Fruit fly (Drosophila melanogaster) whole organism, prepupa: ENCODE data around the gene APC4.

ENCODE experiments used
- Blimp-1 ChIP-seq: fragments of 200-800 bp; sonication (Bioruptor generic); optimal IDR thresholded peaks from 3 replicates; lab custom pipeline; 2017; ENCODE audit warnings: missing biosample characterization, missing genetic modification characterization, mild to moderate bottlenecking, moderate library complexity, missing genetic modification reagents
- CG10631 ChIP-seq: fragments of 200-800 bp; sonication (Bioruptor generic); optimal IDR thresholded peaks from 2 replicates; lab custom pipeline; 2016; ENCODE audit warnings: missing biosample characterization, missing genetic modification characterization
- CG10669 ChIP-seq: fragments of 200-800 bp; sonication (Bioruptor generic); optimal IDR thresholded peaks from 3 replicates; lab custom pipeline; 2018; ENCODE audit warnings: missing biosample characterization, mild to moderate bottlenecking, missing genetic modification characterization, moderate library complexity
- CG11294 ChIP-seq: fragments of 200-800 bp; sonication (Bioruptor generic); IDR thresholded peaks from 2 replicates; pipeline ENCODE4 v1.3.6; 2022; ENCODE audit warnings: missing biosample characterization, missing genetic modification characterization
- CG11762 ChIP-seq: fragments of 200-800 bp; sonication (Bioruptor generic); optimal IDR thresholded peaks from 3 replicates; lab custom pipeline; 2016; ENCODE audit warnings: missing biosample characterization, missing genetic modification characterization; ENCODE audit not compliant: insufficient read depth
- CG11902 ChIP-seq: fragments of 200-800 bp; sonication (Bioruptor generic); optimal IDR thresholded peaks from 3 replicates; lab custom pipeline; 2016; ENCODE audit warnings: missing biosample characterization, missing genetic modification characterization
- CG1621 ChIP-seq: fragments of 200-800 bp; sonication (Bioruptor generic); optimal IDR thresholded peaks from 3 replicates; lab custom pipeline; 2018; ENCODE audit warnings: missing biosample characterization, mild to moderate bottlenecking, missing genetic modification characterization
- CG16779 ChIP-seq: fragments of 200-800 bp; sonication (Bioruptor generic); optimal IDR thresholded peaks from 3 replicates; lab custom pipeline; 2017; ENCODE audit warnings: missing biosample characterization, mild to moderate bottlenecking, missing genetic modification characterization
- CG3032 ChIP-seq: fragments of 200-800 bp; optimal IDR thresholded peaks from 2 replicates; lab custom pipeline; 2019; ENCODE audit warnings: missing biosample characterization, mild to moderate bottlenecking, missing genetic modification characterization, moderate library complexity
- CG31627 ChIP-seq: fragments of 200-800 bp; sonication (Bioruptor generic); optimal IDR thresholded peaks from 3 replicates; lab custom pipeline; 2016; ENCODE audit warnings: missing biosample characterization, missing genetic modification characterization
- CG32006 ChIP-seq: fragments of 200-800 bp; sonication (Bioruptor generic); optimal IDR thresholded peaks from 3 replicates; lab custom pipeline; 2017; ENCODE audit warnings: missing biosample characterization, mild to moderate bottlenecking, missing genetic modification characterization
- CG34406 ChIP-seq: fragments of 200-800 bp; sonication (Bioruptor generic); optimal IDR thresholded peaks from 3 replicates; lab custom pipeline; 2016; ENCODE audit warnings: missing biosample characterization, missing genetic modification characterization
- CG3919 ChIP-seq: fragments of 200-800 bp; sonication (Bioruptor generic); optimal IDR thresholded peaks from 3 replicates; lab custom pipeline; 2016; ENCODE audit warnings: missing biosample characterization, missing genetic modification characterization
- CG4318 ChIP-seq: fragments of 200-800 bp; sonication (Bioruptor generic); optimal IDR thresholded peaks from 3 replicates; lab custom pipeline; 2017; ENCODE audit warnings: missing biosample characterization, mild to moderate bottlenecking, missing genetic modification characterization
- CG6163 ChIP-seq: fragments of 200-800 bp; sonication (Bioruptor generic); IDR thresholded peaks from 3 replicates; pipeline ENCODE4 v1.3.6; 2022; ENCODE audit warnings: missing biosample characterization, missing genetic modification characterization
- CG6276 ChIP-seq: fragments of 200-800 bp; sonication (Bioruptor generic); optimal IDR thresholded peaks from 2 replicates; lab custom pipeline; 2017; ENCODE audit warnings: missing biosample characterization, mild to moderate bottlenecking, missing genetic modification characterization
- CG6808 ChIP-seq: fragments of 200-800 bp; sonication (Bioruptor generic); optimal IDR thresholded peaks from 3 replicates; lab custom pipeline; 2017; ENCODE audit warnings: missing biosample characterization, missing genetic modification characterization, mild to moderate bottlenecking, moderate library complexity, missing genetic modification reagents
- CG6854 ChIP-seq: fragments of 200-800 bp; sonication (Bioruptor generic); optimal IDR thresholded peaks from 2 replicates; lab custom pipeline; 2017; ENCODE audit warnings: missing biosample characterization, mild to moderate bottlenecking, missing genetic modification characterization
- CG7368 ChIP-seq: fragments of 200-800 bp; sonication (Bioruptor generic); optimal IDR thresholded peaks from 3 replicates; lab custom pipeline; 2016; ENCODE audit warnings: missing biosample characterization, missing genetic modification characterization
- CG8119 ChIP-seq: fragments of 200-800 bp; sonication (Bioruptor generic); IDR thresholded peaks from 3 replicates; pipeline ENCODE4 v1.3.6; 2022; ENCODE audit warnings: missing biosample characterization, missing genetic modification characterization
- CG8319 ChIP-seq: fragments of 200-800 bp; sonication (Bioruptor generic); optimal IDR thresholded peaks from 3 replicates; lab custom pipeline; 2016; ENCODE audit warnings: missing biosample characterization, missing genetic modification characterization
- CG9139 ChIP-seq: fragments of 200-800 bp; sonication (Bioruptor generic); optimal IDR thresholded peaks from 3 replicates; lab custom pipeline; 2017; ENCODE audit warnings: missing biosample characterization, mild to moderate bottlenecking, missing genetic modification characterization
- Eip75B ChIP-seq: fragments of 200-800 bp; sonication (Bioruptor generic); optimal IDR thresholded peaks from 3 replicates; lab custom pipeline; 2016; ENCODE audit warnings: missing biosample characterization, missing genetic modification characterization
- Eip78C ChIP-seq: fragments of 200-800 bp; sonication (Bioruptor generic); peaks from one replicate; lab custom pipeline; 2016; ENCODE audit warnings: missing biosample characterization, missing genetic modification characterization
- Eip93F ChIP-seq: fragments of 200-800 bp; sonication (Bioruptor generic); optimal IDR thresholded peaks from 2 replicates; lab custom pipeline; 2016; ENCODE audit warnings: missing biosample characterization, mild to moderate bottlenecking, missing genetic modification characterization
- Ets21C ChIP-seq: fragments of 200-800 bp; sonication (Bioruptor generic); optimal IDR thresholded peaks from 3 replicates; lab custom pipeline; 2016; ENCODE audit warnings: missing biosample characterization, missing genetic modification characterization
- Ets96B ChIP-seq: fragments of 200-800 bp; optimal IDR thresholded peaks from 2 replicates; lab custom pipeline; 2019; ENCODE audit warnings: missing biosample characterization, mild to moderate bottlenecking, missing genetic modification characterization, moderate library complexity
- Gug ChIP-seq: fragments of 200-800 bp; sonication (Bioruptor generic); IDR thresholded peaks from 2 replicates; pipeline ENCODE4 v1.3.6; 2022; ENCODE audit warnings: missing biosample characterization, missing genetic modification characterization
- Hr38 ChIP-seq: sonication (Bioruptor generic); optimal IDR thresholded peaks from 2 replicates; lab custom pipeline; 2016; ENCODE audit warnings: missing biosample characterization, missing genetic modification characterization
- Hr39 ChIP-seq: fragments of 200-800 bp; sonication (Bioruptor generic); optimal IDR thresholded peaks from 2 replicates; lab custom pipeline; 2016; ENCODE audit warnings: missing biosample characterization, missing genetic modification characterization
- Hr4 ChIP-seq: fragments of 200-800 bp; sonication (Bioruptor generic); optimal IDR thresholded peaks from 3 replicates; lab custom pipeline; 2016; ENCODE audit warnings: missing biosample characterization, missing genetic modification characterization
- Met ChIP-seq: fragments of 200-800 bp; sonication (Bioruptor generic); optimal IDR thresholded peaks from 3 replicates; lab custom pipeline; 2016; ENCODE audit warnings: missing biosample characterization, missing genetic modification characterization
- Smox ChIP-seq: fragments of 200-800 bp; sonication (Bioruptor generic); optimal IDR thresholded peaks from 3 replicates; lab custom pipeline; 2016; ENCODE audit warnings: missing biosample characterization, missing genetic modification characterization
- Sox102F ChIP-seq: fragments of 200-800 bp; sonication (Bioruptor generic); optimal IDR thresholded peaks from 2 replicates; lab custom pipeline; 2016; ENCODE audit warnings: missing biosample characterization, mild to moderate bottlenecking, missing genetic modification characterization
- Sox14 ChIP-seq: fragments of 200-800 bp; sonication (Bioruptor generic); optimal IDR thresholded peaks from 3 replicates; lab custom pipeline; 2016; ENCODE audit warnings: missing biosample characterization, missing genetic modification characterization
- Sox15 ChIP-seq: fragments of 200-800 bp; sonication (Bioruptor generic); optimal IDR thresholded peaks from 3 replicates; lab custom pipeline; 2016; ENCODE audit warnings: missing biosample characterization, missing genetic modification characterization
- achi ChIP-seq: fragments of 200-800 bp; sonication (Bioruptor generic); optimal IDR thresholded peaks from 3 replicates; lab custom pipeline; 2016; ENCODE audit warnings: missing biosample characterization, missing genetic modification characterization
- acj6 ChIP-seq: fragments of 200-800 bp; sonication (Bioruptor generic); optimal IDR thresholded peaks from 3 replicates; lab custom pipeline; 2016; ENCODE audit warnings: missing biosample characterization, missing genetic modification characterization
- cyc ChIP-seq: fragments of 200-800 bp; sonication (Bioruptor generic); optimal IDR thresholded peaks from 3 replicates; lab custom pipeline; 2016; ENCODE audit warnings: missing biosample characterization, missing genetic modification characterization
- dac ChIP-seq: fragments of 200-800 bp; sonication (Bioruptor generic); optimal IDR thresholded peaks from 2 replicates; lab custom pipeline; 2017; ENCODE audit warnings: missing biosample characterization, mild to moderate bottlenecking, missing genetic modification characterization
- dsx ChIP-seq: fragments of 200-800 bp; optimal IDR thresholded peaks from 3 replicates; lab custom pipeline; 2019; ENCODE audit warnings: missing biosample characterization, mild to moderate bottlenecking, missing genetic modification characterization, moderate library complexity; ENCODE audit not compliant: poor library complexity, severe bottlenecking
- eg ChIP-seq: fragments of 200-800 bp; sonication (Bioruptor generic); IDR thresholded peaks from 3 replicates; pipeline ENCODE4 v1.3.6; 2022; ENCODE audit warnings: missing biosample characterization, missing genetic modification characterization
- esn ChIP-seq: fragments of 200-800 bp; sonication (Bioruptor generic); optimal IDR thresholded peaks from 2 replicates; lab custom pipeline; 2016; ENCODE audit warnings: missing biosample characterization, mild to moderate bottlenecking, missing genetic modification characterization, moderate library complexity
- fd59A ChIP-seq: fragments of 200-800 bp; sonication (Bioruptor generic); optimal IDR thresholded peaks from 2 replicates; lab custom pipeline; 2017; ENCODE audit warnings: missing biosample characterization, mild to moderate bottlenecking, missing genetic modification characterization, missing genetic modification reagents
- fd85E ChIP-seq: fragments of 200-800 bp; sonication (Bioruptor generic); optimal IDR thresholded peaks from 3 replicates; lab custom pipeline; 2016; ENCODE audit warnings: missing biosample characterization, missing genetic modification characterization
- net ChIP-seq: fragments of 200-800 bp; sonication (Bioruptor generic); optimal IDR thresholded peaks from 3 replicates; lab custom pipeline; 2016; ENCODE audit warnings: missing biosample characterization, missing genetic modification characterization
- salr ChIP-seq, 2 experiments: fragments of 200-800 bp; sonication (Bioruptor generic); optimal IDR thresholded peaks; 3 replicates each; lab custom pipeline; 2016 to 2018; ENCODE audit warnings: missing biosample characterization in 2 of 2, missing genetic modification characterization in 2 of 2, mild to moderate bottlenecking in 1 of 2
- spab ChIP-seq: fragments of 200-800 bp; sonication (Bioruptor generic); optimal IDR thresholded peaks from 2 replicates; lab custom pipeline; 2017; ENCODE audit warnings: missing biosample characterization, mild to moderate bottlenecking, missing genetic modification characterization, missing genetic modification reagents
- ss ChIP-seq, 2 experiments: fragments of 200-800 bp; sonication (Bioruptor generic); optimal IDR thresholded peaks; 2 replicates in 1 of 2; 3 replicates in 1 of 2; lab custom pipeline; 2017 to 2018; ENCODE audit warnings: mild to moderate bottlenecking in 2 of 2, missing biosample characterization in 2 of 2, missing genetic modification characterization in 2 of 2, moderate library complexity in 1 of 2
- svp ChIP-seq: fragments of 200-800 bp; sonication (Bioruptor generic); peaks from one replicate; lab custom pipeline; 2016; ENCODE audit warnings: missing biosample characterization, missing genetic modification characterization
- topi ChIP-seq: fragments of 200-800 bp; sonication (Bioruptor generic); optimal IDR thresholded peaks from 3 replicates; lab custom pipeline; 2016; ENCODE audit warnings: missing biosample characterization, missing genetic modification characterization
- vri ChIP-seq: fragments of 200-800 bp; sonication (Bioruptor generic); optimal IDR thresholded peaks from 3 replicates; lab custom pipeline; 2016; ENCODE audit warnings: missing biosample characterization, mild to moderate bottlenecking, missing genetic modification characterization

APC4 gene

DNA sequence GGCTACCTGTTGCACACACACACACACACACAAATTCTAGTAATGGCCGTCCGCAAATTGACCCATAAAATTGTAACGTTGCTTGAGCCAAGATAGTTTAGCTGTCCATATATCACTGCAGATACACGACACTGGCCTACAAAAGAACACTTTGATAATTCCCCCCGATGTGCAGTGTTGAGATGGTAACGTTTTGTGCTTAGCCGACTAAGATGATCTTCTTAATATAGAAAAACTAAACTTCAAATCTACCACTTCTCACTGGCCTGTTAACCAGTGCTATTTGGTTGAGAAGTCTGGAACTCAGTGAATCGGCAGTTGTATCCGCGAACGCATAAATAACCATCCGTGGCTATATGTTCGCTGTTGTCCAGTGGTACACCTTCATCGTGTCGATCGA, 13.9 kb upstream of the APC4 start:
- peak; percentile 54 for TF ChIP-seq CG6276 (GFP tag; lab: Kevin White, UChicago)
- TF ChIP-seq CG11902 (GFP tag; lab: Kevin White, UChicago), result no peak
- peak; percentile 71 for TF ChIP-seq CG3032 (tag; lab: Kevin White, UChicago)
- peak; percentile 64 for TF ChIP-seq achi (GFP tag; lab: Kevin White, UChicago)
- TF ChIP-seq Sox14 (GFP tag; lab: Kevin White, UChicago), result peak; percentile 53
- peak; percentile 56 for TF ChIP-seq Eip75B (GFP tag; lab: Kevin White, UChicago)
- TF ChIP-seq CG32006 (GFP tag; lab: Kevin White, UChicago), result peak; percentile 74
- no peak for TF ChIP-seq Ets21C (GFP tag; lab: Kevin White, UChicago)
- TF ChIP-seq Gug, result peak; percentile 55
- no peak for TF ChIP-seq Met (GFP tag; lab: Kevin White, UChicago)
- TF ChIP-seq Sox15 (GFP tag; lab: Kevin White, UChicago), result no peak
- TF ChIP-seq CG11762, result peak; percentile 6
- TF ChIP-seq Sox102F (GFP tag; lab: Kevin White, UChicago), result no peak
- TF ChIP-seq Eip78C (GFP tag; lab: Kevin White, UChicago), result peak; percentile 94
- TF ChIP-seq CG1621 (tag; lab: Kevin White, UChicago), result peak; percentile 82
- peak; percentile 4 for TF ChIP-seq CG34406
- peak; percentile 38 for TF ChIP-seq CG4318 (GFP tag; lab: Kevin White, UChicago)
- no peak for TF ChIP-seq Eip93F
- TF ChIP-seq net (GFP tag; lab: Kevin White, UChicago), result peak; percentile 46
- TF ChIP-seq fd85E (GFP tag; lab: Kevin White, UChicago), result no peak
- no peak for TF ChIP-seq vri (GFP tag; lab: Kevin White, UChicago)
- TF ChIP-seq CG9139 (GFP tag; lab: Kevin White, UChicago), result peak; percentile 61
- peak; percentile 85 for TF ChIP-seq eg (GFP tag; lab: Robert Waterston, UW)
- TF ChIP-seq CG16779 (tag; lab: Kevin White, UChicago), result peak; percentile 41
- TF ChIP-seq acj6 (GFP tag; lab: Kevin White, UChicago), result peak; percentile 34
- no peak for TF ChIP-seq Hr38 (GFP tag; lab: Kevin White, UChicago)
- no peak for TF ChIP-seq CG6854 (GFP tag; lab: Kevin White, UChicago)
- TF ChIP-seq CG10631, result peak; percentile 52
- peak; percentile 19 for TF ChIP-seq topi (GFP tag; lab: Kevin White, UChicago)
- TF ChIP-seq CG11294 (GFP tag; lab: Robert Waterston, UW), result peak; percentile 50; the same call in 1 of the 2 replicates
- TF ChIP-seq Hr39 (GFP tag; lab: Kevin White, UChicago), result no peak
- TF ChIP-seq svp, result peak; percentile 68
- TF ChIP-seq CG7368, result peak; percentile 49
- TF ChIP-seq CG10669 (GFP tag; lab: Kevin White, UChicago), result peak; percentile 68
- TF ChIP-seq esn, result peak; percentile 26
- no peak for TF ChIP-seq Smox
- TF ChIP-seq ss (GFP tag; optimal IDR thresholded peaks at IDR 0.05; lab: Kevin White, UChicago), result peak; percentile 83 to 84
- TF ChIP-seq CG6163 (GFP tag; lab: Robert Waterston, UW), result peak; percentile 91
- peak; percentile 65 for TF ChIP-seq CG6808 (GFP tag; lab: Kevin White, UChicago)
- peak; percentile 79 for TF ChIP-seq dsx (GFP tag; lab: Kevin White, UChicago)
- TF ChIP-seq spab (GFP tag; lab: Kevin White, UChicago), result peak; percentile 63
- peak; percentile 78 for TF ChIP-seq Ets96B (tag; lab: Kevin White, UChicago)
- TF ChIP-seq Hr4 (GFP tag; lab: Kevin White, UChicago), result peak; percentile 33
- peak; percentile 51 for TF ChIP-seq CG3919
- TF ChIP-seq CG8319 (GFP tag; lab: Kevin White, UChicago), result no peak
- peak; percentile 68 for TF ChIP-seq fd59A (GFP tag; lab: Kevin White, UChicago)
- TF ChIP-seq CG31627 (GFP tag; lab: Kevin White, UChicago), result peak; percentile 33
- TF ChIP-seq dac (GFP tag; lab: Kevin White, UChicago), result peak; percentile 32
- no peak for TF ChIP-seq Blimp-1
- peak; percentile 56; the same call in 1 of the 3 replicates for TF ChIP-seq CG8119 (GFP tag; lab: Robert Waterston, UW)
- peak in 1 of 2 experiments; percentile 77 for TF ChIP-seq salr (GFP tag; optimal IDR thresholded peaks at IDR 0.05; lab: Kevin White, UChicago)
- TF ChIP-seq cyc (GFP tag; lab: Kevin White, UChicago), result no peak
